Worm (Caenorhabditis elegans): Measurements from ENCODE around the gene mrpl-49.

The mrpl-49 gene

DNA sequence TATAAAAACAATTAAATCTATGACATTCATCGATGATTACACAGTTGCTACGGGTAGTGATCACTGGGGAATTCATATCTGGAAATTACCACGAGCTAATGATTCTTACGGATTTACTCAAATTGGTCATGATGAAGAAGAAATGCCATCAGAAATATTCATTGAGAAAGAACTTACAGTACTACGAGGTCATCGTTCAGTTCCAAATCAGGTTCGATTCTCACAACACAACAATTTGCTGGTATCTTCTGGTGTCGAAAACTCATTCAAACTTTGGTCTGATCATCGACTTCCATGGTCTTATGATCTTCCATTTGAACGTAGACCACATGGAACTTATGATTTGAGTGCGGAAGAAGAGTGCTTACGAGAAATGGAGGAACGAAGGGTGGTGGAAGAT is 21.9 kb upstream of the mrpl-49 start:
- no peak for TF ChIP-seq ref-1 (GFP tag; conservative IDR thresholded peaks at IDR 0.05)
- no peak for TF ChIP-seq cog-1 (tag; optimal IDR thresholded peaks at IDR 0.05)
- TF ChIP-seq ztf-23 (GFP tag; IDR thresholded peaks at IDR 0.05), result no peak

DNA sequence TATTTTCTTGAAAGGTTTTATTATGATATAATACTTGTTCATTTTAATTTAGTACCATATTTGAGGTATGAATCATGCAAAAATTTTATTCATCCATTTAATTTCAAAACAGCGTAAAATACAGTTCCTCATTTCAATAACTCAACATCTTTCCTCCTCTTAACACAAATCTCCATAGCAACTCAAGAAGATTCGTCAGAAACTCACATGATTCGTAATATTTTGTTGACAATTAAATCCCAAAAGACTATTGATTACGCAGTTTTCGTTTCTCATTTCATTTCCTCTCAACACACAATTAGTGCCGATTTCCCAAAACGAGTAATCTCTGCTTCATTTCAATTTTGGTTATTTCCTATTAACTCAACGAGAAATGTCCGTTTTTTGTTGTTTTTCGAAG is 20.1 kb upstream of the mrpl-49 start, which contains the start of gene R11D1.2:
TSS of gene R11D1.2 (plus strand) at position 301 of the 400 bp plus-strand sequence.
- TF ChIP-seq ztf-29 (GFP tag; IDR thresholded peaks at IDR 0.05) (no peak), cog-1 (tag; optimal IDR thresholded peaks at IDR 0.05) (no peak), tab-1 (GFP tag; IDR thresholded peaks at IDR 0.05) (no peak), ztf-23 (GFP tag; IDR thresholded peaks at IDR 0.05) (no peak), klf-2 (GFP tag; conservative IDR thresholded peaks at IDR 0.05) (no peak), flt-1 (GFP tag; IDR thresholded peaks at IDR 0.05) (no peak), T22C8.4 (GFP tag; IDR thresholded peaks at IDR 0.05) (no peak)

DNA sequence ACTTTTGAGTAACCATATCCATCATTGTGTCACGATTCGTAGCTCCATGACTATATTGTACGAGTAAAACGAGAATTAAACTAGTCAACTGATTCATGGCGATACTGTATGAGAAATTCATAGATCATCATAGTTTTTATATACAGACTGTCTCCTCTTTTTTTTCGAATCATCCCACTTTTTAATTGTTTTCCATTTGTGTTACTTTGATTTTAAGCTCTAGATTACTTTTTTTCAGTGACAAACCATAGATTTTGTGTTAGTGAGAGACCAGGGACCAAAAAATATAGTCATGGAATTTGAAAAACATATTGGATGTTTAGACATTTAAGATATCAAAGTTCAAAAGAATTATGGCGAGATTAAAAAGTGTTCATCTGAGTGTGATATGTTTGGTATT is 16.4 kb upstream of the mrpl-49 start, which contains the start of gene R11D1.3:
TSS of gene R11D1.3 (minus strand) at position 101 of the 400 bp plus-strand sequence.
- no peak for TF ChIP-seq med-1 (GFP tag; optimal IDR thresholded peaks at IDR 0.05; ENCODE audit: insufficient read depth)
- no peak for TF ChIP-seq tab-1 (GFP tag; IDR thresholded peaks at IDR 0.05)
- no peak for TF ChIP-seq T22C8.4 (GFP tag; IDR thresholded peaks at IDR 0.05)
- TF ChIP-seq flt-1 (GFP tag; IDR thresholded peaks at IDR 0.05), result no peak
- no peak for TF ChIP-seq ztf-23 (GFP tag; IDR thresholded peaks at IDR 0.05)
- no peak for TF ChIP-seq ztf-29 (GFP tag; IDR thresholded peaks at IDR 0.05)
- no peak for TF ChIP-seq ref-1 (GFP tag; conservative IDR thresholded peaks at IDR 0.05)
- TF ChIP-seq klf-2 (GFP tag; conservative IDR thresholded peaks at IDR 0.05), result no peak
- TF ChIP-seq cog-1 (tag; optimal IDR thresholded peaks at IDR 0.05), result no peak

DNA sequence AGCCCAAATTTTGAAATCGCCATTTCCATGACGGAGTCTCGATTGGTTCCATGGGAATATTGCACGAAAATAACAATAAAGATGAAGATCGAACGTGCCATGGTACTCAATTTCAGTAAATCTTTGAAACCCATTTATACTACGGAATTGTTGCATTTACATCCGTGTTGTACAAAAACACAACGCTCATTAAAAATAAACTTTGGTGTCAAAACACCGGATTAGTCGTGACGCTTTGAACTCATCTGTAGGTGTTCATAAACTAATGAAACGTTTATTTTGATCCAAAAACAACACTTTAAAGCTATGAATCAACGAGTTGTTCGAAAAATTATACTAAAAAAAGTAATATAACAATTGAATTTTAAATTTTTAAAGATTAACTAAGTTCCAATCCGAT is 14.3 kb upstream of the mrpl-49 start, which contains the start of gene R11D1.4:
TSS of gene R11D1.4 (minus strand) at position 101 of the 400 bp plus-strand sequence.
- TF ChIP-seq cog-1 (tag; optimal IDR thresholded peaks at IDR 0.05), result no peak
- no peak for TF ChIP-seq ref-1 (GFP tag; conservative IDR thresholded peaks at IDR 0.05)
- TF ChIP-seq ztf-23 (GFP tag; IDR thresholded peaks at IDR 0.05), result no peak
- no peak for TF ChIP-seq tab-1 (GFP tag; IDR thresholded peaks at IDR 0.05)
- TF ChIP-seq med-1 (GFP tag; optimal IDR thresholded peaks at IDR 0.05; ENCODE audit: insufficient read depth), result no peak
- no peak for TF ChIP-seq T22C8.4 (GFP tag; IDR thresholded peaks at IDR 0.05)

DNA sequence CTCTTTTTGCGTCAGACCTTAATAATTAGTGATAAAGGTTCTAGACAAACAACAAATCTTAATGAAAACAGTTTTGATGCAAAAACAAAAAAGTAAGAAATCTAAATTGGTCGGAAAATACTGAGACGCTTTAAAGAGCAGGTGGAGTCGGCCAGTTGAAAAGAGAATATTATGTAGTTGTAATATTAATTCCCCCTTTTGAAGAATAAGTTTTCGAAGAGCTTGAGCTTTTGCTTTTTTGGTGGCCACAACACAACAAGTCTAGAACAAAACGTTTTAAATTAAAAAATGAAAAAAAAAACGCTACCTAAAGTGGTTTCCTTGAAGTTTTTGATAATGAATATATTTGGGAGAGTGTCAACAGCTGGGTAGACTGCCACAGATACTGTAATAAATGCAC is 12.0 kb upstream of the mrpl-49 start, which contains the start of gene str-178:
TSS of gene str-178 (minus strand) at position 101 of the 400 bp plus-strand sequence.
- no peak for TF ChIP-seq flt-1 (GFP tag; IDR thresholded peaks at IDR 0.05)
- TF ChIP-seq tab-1 (GFP tag; IDR thresholded peaks at IDR 0.05), result no peak

DNA sequence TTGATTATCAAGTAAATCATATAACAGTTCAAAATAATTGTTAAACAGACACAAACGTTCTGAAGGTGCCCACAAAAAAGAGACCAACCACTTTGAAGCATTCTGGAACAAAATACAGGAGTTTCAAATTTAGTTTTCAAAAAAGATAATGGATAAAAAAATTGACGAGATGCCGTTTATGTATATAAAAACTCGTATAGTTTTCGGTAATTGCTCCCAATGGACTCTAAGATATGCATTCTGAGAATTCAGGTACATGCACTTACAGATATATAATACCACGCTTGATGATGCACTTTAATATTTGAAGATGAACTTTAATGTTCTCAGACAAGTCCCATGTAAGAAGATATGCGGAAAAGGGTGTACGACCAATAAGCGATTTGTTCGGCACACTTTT is 9.8 kb upstream of the mrpl-49 start, which contains the start of gene str-181:
TSS of gene str-181 (minus strand) at position 101 of the 400 bp plus-strand sequence.
- TF ChIP-seq ref-1 (GFP tag; conservative IDR thresholded peaks at IDR 0.05), result no peak
- no peak for TF ChIP-seq ztf-23 (GFP tag; IDR thresholded peaks at IDR 0.05)
- no peak for TF ChIP-seq ztf-29 (GFP tag; IDR thresholded peaks at IDR 0.05)

DNA sequence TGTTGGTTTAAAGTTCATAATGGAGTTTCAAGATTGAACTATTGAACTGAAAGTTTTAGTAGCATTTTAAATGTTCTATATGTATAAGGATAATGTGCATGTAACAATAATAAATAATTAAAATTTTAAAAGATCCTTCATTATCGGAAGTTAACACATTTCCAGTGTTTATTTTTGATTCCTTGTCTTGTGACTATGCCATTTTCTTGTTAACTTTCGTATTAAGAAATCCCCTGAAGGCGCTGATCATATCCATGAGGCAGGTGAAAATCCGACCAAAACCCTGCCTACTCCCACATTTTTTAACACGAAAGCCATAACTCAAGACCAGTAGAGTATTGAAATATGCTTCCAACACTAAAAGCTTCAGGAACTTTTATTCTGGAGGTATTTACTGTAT is 8.7 kb upstream of the mrpl-49 start, which contains the start of gene R11D1.7:
TSS of gene R11D1.7 (plus strand) at position 301 of the 400 bp plus-strand sequence.
- TF ChIP-seq cog-1 (tag; optimal IDR thresholded peaks at IDR 0.05) (no peak), T22C8.4 (GFP tag; IDR thresholded peaks at IDR 0.05) (no peak), ref-1 (GFP tag; conservative IDR thresholded peaks at IDR 0.05) (no peak), ztf-29 (GFP tag; IDR thresholded peaks at IDR 0.05) (no peak), tab-1 (GFP tag; IDR thresholded peaks at IDR 0.05) (no peak), flt-1 (GFP tag; IDR thresholded peaks at IDR 0.05) (no peak), klf-2 (GFP tag; conservative IDR thresholded peaks at IDR 0.05) (no peak), med-1 (GFP tag; optimal IDR thresholded peaks at IDR 0.05; ENCODE audit: insufficient read depth) (no peak), ztf-23 (GFP tag; IDR thresholded peaks at IDR 0.05) (no peak)

DNA sequence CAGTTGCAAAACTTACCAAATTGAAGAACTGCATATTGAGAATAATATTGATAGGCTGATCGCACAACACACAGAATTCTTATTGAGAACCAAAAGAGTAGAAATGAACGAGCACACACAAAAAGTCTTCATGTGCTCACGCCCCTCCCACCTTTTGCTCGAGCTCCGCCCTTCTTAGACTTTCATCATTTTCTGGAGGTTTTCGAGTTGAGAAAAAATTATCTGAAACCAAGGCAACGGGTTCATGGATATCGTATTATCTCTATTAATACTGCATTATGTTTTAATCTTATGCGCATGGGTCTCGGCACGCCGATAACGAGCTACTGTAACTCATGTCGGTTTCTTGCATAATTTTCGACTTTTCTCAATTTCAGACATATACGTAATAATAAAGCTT is 2.5 kb upstream of the mrpl-49 start, which contains the start of gene R11D1.12:
TSS of gene R11D1.12 (minus strand) at position 101 of the 400 bp plus-strand sequence.
- TF ChIP-seq ztf-29 (GFP tag; IDR thresholded peaks at IDR 0.05) (no peak), cog-1 (tag; optimal IDR thresholded peaks at IDR 0.05) (no peak)

DNA sequence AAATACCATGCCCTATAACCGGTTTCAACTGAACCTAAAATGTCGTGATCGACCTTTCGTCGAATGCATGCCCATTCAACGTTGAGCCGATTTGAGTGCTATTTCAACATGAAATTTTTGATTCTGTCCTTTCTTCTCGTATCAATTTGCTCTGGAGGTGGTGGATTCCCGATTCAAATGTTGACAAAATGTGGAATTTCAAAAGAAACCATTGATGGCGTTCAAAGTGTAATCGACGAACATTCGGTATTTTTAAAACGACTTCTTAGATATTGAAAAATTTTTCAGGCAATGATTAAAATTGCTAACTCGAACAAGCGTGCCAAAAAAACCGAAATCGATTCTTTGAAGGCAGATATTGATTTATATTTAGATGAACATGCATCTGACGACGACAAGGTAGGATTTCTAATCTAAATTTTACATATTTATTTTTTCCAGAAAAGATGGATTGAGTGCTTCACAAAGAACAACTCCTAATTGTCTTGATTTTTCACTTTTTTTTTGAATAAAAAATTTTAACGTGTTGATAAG is 1.3 kb upstream of the mrpl-49 start, which contains the start of gene R11D1.13:
TSS of gene R11D1.13 (plus strand) at position 51 of the 534 bp plus-strand sequence.
- no peak for TF ChIP-seq flt-1 (GFP tag; IDR thresholded peaks at IDR 0.05)
- no peak for TF ChIP-seq T22C8.4 (GFP tag; IDR thresholded peaks at IDR 0.05)
- TF ChIP-seq ztf-23 (GFP tag; IDR thresholded peaks at IDR 0.05), result no peak
- no peak for TF ChIP-seq ref-1 (GFP tag; conservative IDR thresholded peaks at IDR 0.05)
- no peak for TF ChIP-seq klf-2 (GFP tag; conservative IDR thresholded peaks at IDR 0.05)
- no peak for TF ChIP-seq tab-1 (GFP tag; IDR thresholded peaks at IDR 0.05)
- TF ChIP-seq med-1 (GFP tag; optimal IDR thresholded peaks at IDR 0.05; ENCODE audit: insufficient read depth), result no peak
- no peak for TF ChIP-seq cog-1 (tag; optimal IDR thresholded peaks at IDR 0.05)
- TF ChIP-seq ztf-29 (GFP tag; IDR thresholded peaks at IDR 0.05), result no peak

DNA sequence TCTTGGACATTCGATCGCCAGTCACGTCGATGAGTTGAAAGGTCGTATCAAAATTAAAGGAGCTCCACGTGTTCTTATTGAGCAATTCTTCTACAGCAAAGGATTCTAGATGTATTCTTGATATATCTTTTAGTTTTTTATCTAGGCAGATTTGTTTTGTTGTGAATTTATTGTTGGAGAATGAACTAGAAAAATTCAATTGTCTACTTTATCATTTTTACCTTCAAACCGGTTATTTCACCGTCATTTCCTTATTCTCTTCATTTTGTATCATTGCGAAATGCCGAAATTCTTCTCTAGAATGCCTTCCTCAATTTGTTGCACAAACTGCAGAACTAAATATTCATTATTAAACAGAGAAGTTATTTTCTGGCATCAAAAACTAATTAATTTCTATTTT is 789 bp downstream of the mrpl-49 start, which contains the start of gene R11D1.10:
TSS of gene R11D1.10 (plus strand) at position 301 of the 400 bp plus-strand sequence.
- TF ChIP-seq tab-1 (GFP tag; IDR thresholded peaks at IDR 0.05) (no peak), flt-1 (GFP tag; IDR thresholded peaks at IDR 0.05) (no peak), T22C8.4 (GFP tag; IDR thresholded peaks at IDR 0.05) (no peak), ztf-29 (GFP tag; IDR thresholded peaks at IDR 0.05) (no peak), klf-2 (GFP tag; conservative IDR thresholded peaks at IDR 0.05) (no peak), ztf-23 (GFP tag; IDR thresholded peaks at IDR 0.05) (no peak), med-1 (GFP tag; optimal IDR thresholded peaks at IDR 0.05; ENCODE audit: insufficient read depth) (no peak), cog-1 (tag; optimal IDR thresholded peaks at IDR 0.05) (no peak)

Measured in whole organism, midembryonic.